Worm (Caenorhabditis elegans): ENCODE measurements around the gene ZC317.6.

DNA sequence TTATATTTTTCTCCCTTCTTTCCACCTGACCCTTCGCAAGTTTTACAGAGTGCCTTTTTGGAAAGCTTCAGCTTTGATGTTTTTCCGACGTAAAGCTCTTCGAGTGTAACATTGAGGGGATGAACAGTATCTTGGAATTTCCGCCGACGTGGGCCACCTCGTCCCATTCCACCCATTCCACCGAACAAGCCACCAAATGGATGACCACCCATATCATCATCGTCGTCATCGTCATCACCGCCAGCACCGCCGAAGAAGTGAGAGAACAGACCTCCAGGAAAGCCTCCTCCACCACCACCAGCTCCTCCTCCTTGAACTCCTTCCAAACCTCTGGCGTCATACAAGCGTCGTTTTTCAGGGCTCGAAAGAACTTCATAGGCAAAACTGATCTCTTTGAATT lies 35.9 kb upstream of the ZC317.6 start:
- TF ChIP-seq dao-5 (tag; optimal IDR thresholded peaks at IDR 0.05) (no peak), him-1 (tag; optimal IDR thresholded peaks at IDR 0.05) (no peak)
